Worm (Caenorhabditis elegans) whole organism, midembryonic: ENCODE measurements around the gene daz-1.

Experiments used
- T22C8.4 ChIP-seq: fragments of 200-800 bp; sonication (Bioruptor generic); IDR thresholded peaks from 2 replicates; pipeline ENCODE4 v1.3.6; 2022; ENCODE audit warnings: missing genetic modification characterization, missing compliant biosample characterization
- cog-1 ChIP-seq: sonication (generic microtip); optimal IDR thresholded peaks from 2 replicates; lab custom pipeline; 2016; ENCODE audit warnings: missing genetic modification characterization, missing compliant biosample characterization
- med-1 ChIP-seq: sonication (generic microtip); optimal IDR thresholded peaks from 2 replicates; lab custom pipeline; 2017; ENCODE audit warnings: missing genetic modification characterization, mild to moderate bottlenecking, missing compliant biosample characterization, antibody characterized with exemption, missing genetic modification reagents; ENCODE audit not compliant: insufficient read depth

DNA sequence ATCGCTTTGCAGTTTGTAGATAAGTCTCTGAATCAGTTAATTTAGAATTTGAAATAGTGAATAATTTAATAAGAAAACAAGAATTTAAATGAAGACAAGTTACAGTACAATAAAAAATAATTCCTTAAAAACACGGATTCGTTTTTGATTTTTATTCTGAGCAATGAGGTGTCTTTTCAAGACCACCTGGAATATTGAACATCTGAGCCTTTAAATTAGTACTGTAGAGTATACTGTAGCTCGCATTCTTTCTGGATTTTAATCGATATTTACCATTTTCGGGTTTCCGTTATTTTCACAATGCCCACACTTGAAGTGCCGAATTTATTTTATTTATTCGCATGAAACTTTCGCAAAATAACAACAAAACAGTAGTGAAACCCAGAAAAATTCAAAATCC, 32.3 kb upstream of the daz-1 start, which contains the start of gene F07F6.7:
- TF ChIP-seq cog-1 (no peak), T22C8.4 (GFP tag; lab: Robert Waterston, UW) (no peak), med-1 (no peak)
